Fruit fly (Drosophila melanogaster): Measurements from ENCODE around the gene CG15771.

The CG15771 gene

DNA sequence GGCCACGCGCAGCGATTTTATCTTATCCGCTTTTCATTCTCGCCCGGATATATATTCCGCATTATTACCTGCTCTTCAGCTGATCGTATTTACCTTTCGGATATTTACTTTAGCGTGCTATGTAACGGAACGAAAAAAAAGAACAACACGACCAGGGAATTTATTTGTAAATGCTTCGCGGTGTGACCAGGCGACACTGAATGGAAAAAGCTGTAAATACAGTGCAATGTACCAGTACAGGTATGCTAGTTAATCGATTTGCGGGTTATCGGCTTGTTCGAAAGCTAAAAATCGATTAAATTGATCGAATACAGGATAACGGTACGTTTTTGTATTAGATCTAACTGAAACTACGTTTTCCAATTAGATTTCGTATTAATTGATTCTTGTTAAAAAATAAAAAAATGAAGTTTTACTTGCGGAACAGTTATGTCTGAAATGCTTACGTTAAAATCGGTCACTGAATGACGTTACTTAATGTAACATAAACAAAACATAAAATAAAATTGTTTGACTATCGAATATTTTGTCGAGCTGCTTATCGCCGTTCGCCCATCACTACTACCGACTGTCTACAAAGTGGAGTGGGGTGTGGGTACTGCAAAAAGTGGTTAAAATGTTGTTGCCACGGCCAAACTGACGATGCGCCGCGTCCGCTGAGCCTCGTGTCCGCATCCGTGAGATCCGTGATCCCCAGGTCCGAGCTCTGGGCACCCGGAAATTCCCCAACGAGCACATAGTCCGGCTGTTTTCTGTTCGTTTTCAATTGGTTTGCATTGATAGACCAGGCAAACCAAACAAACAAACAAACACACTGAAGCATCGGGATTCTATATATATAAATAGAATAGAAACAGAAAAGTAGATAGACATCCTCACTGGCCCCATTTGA, 8.9 kb downstream of the CG15771 start, which contains the start of the genes MAPk-Ak2 and CG42699 (continued):
- no peak for TF ChIP-seq CG7357 (GFP tag; IDR thresholded peaks at IDR 0.05)
- peak; percentile 88 for TF ChIP-seq ATbp (GFP tag; optimal IDR thresholded peaks at IDR 0.05)
- peak; percentile 69 for TF ChIP-seq scrt (GFP tag; optimal IDR thresholded peaks at IDR 0.05)
- TF ChIP-seq CG8924 (tag; optimal IDR thresholded peaks at IDR 0.05), result peak; percentile 60
- TF ChIP-seq gce (GFP tag; IDR thresholded peaks at IDR 0.05), result peak; percentile 80
- peak; percentile 50 for TF ChIP-seq abd-A (tag; optimal IDR thresholded peaks at IDR 0.05)
- peak; percentile 61 for TF ChIP-seq CG7928 (GFP tag; optimal IDR thresholded peaks at IDR 0.05)
- TF ChIP-seq D19A (tag; optimal IDR thresholded peaks at IDR 0.05), result peak; percentile 51
- TF ChIP-seq CG8089 (GFP tag; optimal IDR thresholded peaks at IDR 0.05), result peak; percentile 85
- peak; percentile 65 for TF ChIP-seq CG1603 (tag; optimal IDR thresholded peaks at IDR 0.05)
- no peak for TF ChIP-seq Ssrp (tag; optimal IDR thresholded peaks at IDR 0.05)
- TF ChIP-seq CG6272 (GFP tag; IDR thresholded peaks at IDR 0.05), result no peak
- peak; percentile 70; the same call in 2 of the 3 replicates for TF ChIP-seq CG17361 (GFP tag; IDR thresholded peaks at IDR 0.05)
- peak; percentile 90 for TF ChIP-seq nau (GFP tag; optimal IDR thresholded peaks at IDR 0.05)
- no peak for TF ChIP-seq Hr78 (GFP tag; optimal IDR thresholded peaks at IDR 0.05)
- TF ChIP-seq bcd (GFP tag; optimal IDR thresholded peaks at IDR 0.05), result peak; percentile 72
- TF ChIP-seq CG18599 (GFP tag; optimal IDR thresholded peaks at IDR 0.05), result peak; percentile 87
- peak; percentile 71 for TF ChIP-seq CG11723 (GFP tag; optimal IDR thresholded peaks at IDR 0.05)
- TF ChIP-seq CG13624 (GFP tag; optimal IDR thresholded peaks at IDR 0.05), result peak; percentile 78
- no peak for TF ChIP-seq Usf (GFP tag; optimal IDR thresholded peaks at IDR 0.05)
- TF ChIP-seq btn (GFP tag; optimal IDR thresholded peaks at IDR 0.05), result peak; percentile 64
- TF ChIP-seq kni (GFP tag; optimal IDR thresholded peaks at IDR 0.05), result peak; percentile 99
- TF ChIP-seq Med (GFP tag), result peak; percentile 97
- TF ChIP-seq CG8478 (optimal IDR thresholded peaks at IDR 0.05), result no peak
- TF ChIP-seq Lim3 (GFP tag; IDR thresholded peaks at IDR 0.05), result no peak
- TF ChIP-seq NC2α (GFP tag; optimal IDR thresholded peaks at IDR 0.05), result peak; percentile 55
- peak; percentile 72; the same call in 1 of the 2 replicates for TF ChIP-seq Rfx (GFP tag; IDR thresholded peaks at IDR 0.05)
- no peak; the same call in 1 of the 2 replicates for TF ChIP-seq ssp (GFP tag; IDR thresholded peaks at IDR 0.05)
- peak; percentile 87 for TF ChIP-seq CrebB (tag; optimal IDR thresholded peaks at IDR 0.05)
- TF ChIP-seq maf-S (GFP tag; optimal IDR thresholded peaks at IDR 0.05), result peak; percentile 79
- peak; percentile 85 for TF ChIP-seq her (GFP tag; optimal IDR thresholded peaks at IDR 0.05)
- peak; percentile 65 for TF ChIP-seq CG14710 (tag; optimal IDR thresholded peaks at IDR 0.05)
- no peak for TF ChIP-seq dan (GFP tag; IDR thresholded peaks at IDR 0.05)
- peak; percentile 43 for TF ChIP-seq mam (GFP tag; optimal IDR thresholded peaks at IDR 0.05)
- peak; percentile 87 for TF ChIP-seq Sry-δ (GFP tag; optimal IDR thresholded peaks at IDR 0.05)
- no peak for TF ChIP-seq Dfd (GFP tag; optimal IDR thresholded peaks at IDR 0.05)
- TF ChIP-seq Dref (GFP tag; IDR thresholded peaks at IDR 0.05), result peak; percentile 86
- no peak for TF ChIP-seq ken (GFP tag; IDR thresholded peaks at IDR 0.05)
- TF ChIP-seq CG9797 (GFP tag; optimal IDR thresholded peaks at IDR 0.05), result peak; percentile 77
- TF ChIP-seq CG4854 (GFP tag; optimal IDR thresholded peaks at IDR 0.05), result peak; percentile 72
- TF ChIP-seq Bgb (GFP tag; IDR thresholded peaks at IDR 0.05; ENCODE audit: partially characterized antibody), result peak; percentile 72
- peak; percentile 38 for TF ChIP-seq TFAM (GFP tag; optimal IDR thresholded peaks at IDR 0.05)
- 0 out of 2 replicates have a peak, but pooled peaks have one; percentile 36 for TF ChIP-seq gsb (GFP tag; IDR thresholded peaks at IDR 0.05)
- TF ChIP-seq Opbp (GFP tag; IDR thresholded peaks at IDR 0.05; ENCODE audit: partially characterized antibody), result peak; percentile 66; the same call in 2 of the 3 replicates
- peak; percentile 68 to 69 for TF ChIP-seq chif (GFP tag; optimal IDR thresholded peaks at IDR 0.05)
- peak; percentile 80 for TF ChIP-seq kay (GFP tag; optimal IDR thresholded peaks at IDR 0.05)
- peak; percentile 47 for TF ChIP-seq CG9817 (tag; optimal IDR thresholded peaks at IDR 0.05)
- TF ChIP-seq Side (GFP tag; optimal IDR thresholded peaks at IDR 0.05), result peak; percentile 82
- peak; percentile 66 for TF ChIP-seq da (GFP tag; optimal IDR thresholded peaks at IDR 0.05)

Measured in whole organism, embryonic.